Fruit fly (Drosophila melanogaster): Measurements from ENCODE around the gene MnM.
A peak's percentile ranks its signal among the peaks of the same experiment; 100 is the strongest.

The MnM gene

dm6 chr3L:3179474-3179873, 1.1 kb upstream of the MnM start (continued):
- TF ChIP-seq eyg (GFP tag; optimal IDR thresholded peaks at IDR 0.05) (peak; percentile 78), Oaz (GFP tag; IDR thresholded peaks at IDR 0.05) (peak; percentile 67), CG15479 (GFP tag; optimal IDR thresholded peaks at IDR 0.05) (no peak), onecut (GFP tag; IDR thresholded peaks at IDR 0.05) (peak; percentile 80), chinmo (GFP tag; IDR thresholded peaks at IDR 0.05; ENCODE audit: partially characterized antibody) (no peak), Nf-YA (GFP tag; IDR thresholded peaks at IDR 0.05) (peak; percentile 72), Stat92E (GFP tag; optimal IDR thresholded peaks at IDR 0.05) (peak in 1 of 3 experiments; percentile 64), Fer3 (tag; optimal IDR thresholded peaks at IDR 0.05) (peak; percentile 89), Ptx1 (GFP tag; IDR thresholded peaks at IDR 0.05) (peak; percentile 91), CHES-1-like (GFP tag; optimal IDR thresholded peaks at IDR 0.05) (peak; percentile 56), Lim3 (GFP tag; IDR thresholded peaks at IDR 0.05) (0 out of 2 replicates have a peak, but pooled peaks have one; percentile 38), CG7839 (tag; optimal IDR thresholded peaks at IDR 0.05) (peak; percentile 92), insv (GFP tag; optimal IDR thresholded peaks at IDR 0.05) (no peak), bab2 (GFP tag; optimal IDR thresholded peaks at IDR 0.05) (peak; percentile 88), lbe (GFP tag; optimal IDR thresholded peaks at IDR 0.05) (peak; percentile 88), CG32772 (GFP tag; IDR thresholded peaks at IDR 0.05) (peak; percentile 87), Gsc (GFP tag; IDR thresholded peaks at IDR 0.05) (peak; percentile 57; the same call in 1 of the 2 replicates), CG1024 (GFP tag; IDR thresholded peaks at IDR 0.05) (peak; percentile 56; the same call in 1 of the 2 replicates), CG17359 (tag; optimal IDR thresholded peaks at IDR 0.05) (no peak), yki (optimal IDR thresholded peaks at IDR 0.05) (no peak), Mad (GFP tag; optimal IDR thresholded peaks at IDR 0.05) (peak; percentile 65), ttk (GFP tag; IDR thresholded peaks at IDR 0.05) (peak; percentile 75), zfh2 (GFP tag; optimal IDR thresholded peaks at IDR 0.05) (peak; percentile 74), CG17829 (tag; optimal IDR thresholded peaks at IDR 0.05) (peak; percentile 89), CG30431 (GFP tag; optimal IDR thresholded peaks at IDR 0.05) (peak; percentile 76), p53 (GFP tag; optimal IDR thresholded peaks at IDR 0.05) (no peak), CG33213 (GFP tag; optimal IDR thresholded peaks at IDR 0.05) (peak; percentile 80), CG6689 (GFP tag; IDR thresholded peaks at IDR 0.05) (peak; percentile 91), CG9609 (GFP tag; optimal IDR thresholded peaks at IDR 0.05) (peak; percentile 69), CG5245 (GFP tag; optimal IDR thresholded peaks at IDR 0.05) (peak; percentile 84), Rfx (GFP tag; IDR thresholded peaks at IDR 0.05) (peak; percentile 94), Usf (GFP tag; optimal IDR thresholded peaks at IDR 0.05) (peak; percentile 45), CG2875 (GFP tag; optimal IDR thresholded peaks at IDR 0.05) (peak; percentile 83), CG18011 (GFP tag; optimal IDR thresholded peaks at IDR 0.05) (peak; percentile 69), CG11398 (GFP tag; optimal IDR thresholded peaks at IDR 0.05) (peak; percentile 24), Hsf (GFP tag; optimal IDR thresholded peaks at IDR 0.05) (peak; percentile 82), z (GFP tag; IDR thresholded peaks at IDR 0.05) (no peak), Drgx (GFP tag; IDR thresholded peaks at IDR 0.05) (peak; percentile 90), CG2889 (GFP tag; IDR thresholded peaks at IDR 0.05) (peak; percentile 48; the same call in 1 of the 3 replicates), H15 (GFP tag; IDR thresholded peaks at IDR 0.05) (peak; percentile 89), Fer1 (GFP tag; optimal IDR thresholded peaks at IDR 0.05) (no peak), knrl (GFP tag; IDR thresholded peaks at IDR 0.05; ENCODE audit: partially characterized antibody) (no peak), tll (GFP tag; optimal IDR thresholded peaks at IDR 0.05) (no peak), ash1 (GFP tag; optimal IDR thresholded peaks at IDR 0.05) (no peak), CG4707 (GFP tag; optimal IDR thresholded peaks at IDR 0.05) (peak; percentile 63), gro (GFP tag; optimal IDR thresholded peaks at IDR 0.05) (peak; percentile 94), CG10209 (GFP tag; optimal IDR thresholded peaks at IDR 0.05) (peak; percentile 79), Fer2 (tag; optimal IDR thresholded peaks at IDR 0.05) (peak; percentile 45), Dip3 (GFP tag; optimal IDR thresholded peaks at IDR 0.05) (peak; percentile 77), CG31365 (tag; optimal IDR thresholded peaks at IDR 0.05) (peak; percentile 72), toy (GFP tag; IDR thresholded peaks at IDR 0.05) (peak; percentile 67; the same call in 1 of the 2 replicates)
